Fruit fly (Drosophila melanogaster): ENCODE data around the gene RpS4.

- no peak for TF ChIP-seq dm (GFP tag; optimal IDR thresholded peaks at IDR 0.05)
- no peak for TF ChIP-seq CG9727 (GFP tag; optimal IDR thresholded peaks at IDR 0.05)
- no peak for TF ChIP-seq HLH3B (GFP tag; IDR thresholded peaks at IDR 0.05)
- TF ChIP-seq Myb (GFP tag; optimal IDR thresholded peaks at IDR 0.05), result no peak
- TF ChIP-seq CG1602 (GFP tag; optimal IDR thresholded peaks at IDR 0.05), result no peak
- TF ChIP-seq CG2199 (GFP tag; IDR thresholded peaks at IDR 0.05), result no peak
- no peak for TF ChIP-seq CG13287 (GFP tag; IDR thresholded peaks at IDR 0.05; ENCODE audit: partially characterized antibody)
- no peak for TF ChIP-seq Blimp-1 (GFP tag; optimal IDR thresholded peaks at IDR 0.05)
These were observed 42.9 kb downstream of the RpS4 start for dm6 chr3L:13084477-13084876.
